Fruit fly (Drosophila melanogaster) whole organism: Measurements from ENCODE around the gene CG3164.

Source experiments
- CG8478 ChIP-seq: fragments of >200 bp; optimal IDR thresholded peaks from 2 replicates; lab custom pipeline; 2018; ENCODE audit warnings: inconsistent platforms
- Dll ChIP-seq: fragments of >200 bp; optimal IDR thresholded peaks from 2 replicates; lab custom pipeline; 2017
- EcR ChIP-seq, 2 experiments: fragments of >200 bp; optimal IDR thresholded peaks; 2 replicates each; lab custom pipeline; 2017; ENCODE audit warnings: missing biosample characterization in 2 of 2, missing genetic modification characterization in 2 of 2, missing genetic modification reagents in 2 of 2
- pan ChIP-seq: fragments of >200 bp; optimal IDR thresholded peaks from 2 replicates; lab custom pipeline; 2017
- psq ChIP-seq: fragments of >200 bp; optimal IDR thresholded peaks from 2 replicates; lab custom pipeline; 2017
- usp ChIP-seq: fragments of >200 bp; optimal IDR thresholded peaks from 2 replicates; lab custom pipeline; 2017; ENCODE audit warnings: missing biosample characterization, missing genetic modification characterization, mixed read lengths

The CG3164 gene

dm6 chr2L:85099-85498 is 45.5 kb downstream of the CG3164 start:
- TF ChIP-seq CG8478 (lab: Kevin White, UChicago) (no peak), psq (lab: Kevin White, UChicago) (no peak), EcR (GFP tag; optimal IDR thresholded peaks at IDR 0.05; lab: Kevin White, UChicago) (no peak), pan (lab: Kevin White, UChicago) (no peak), usp (no peak), Dll (lab: Kevin White, UChicago) (no peak)

dm6 chr2L:82080-82479 is 48.5 kb downstream of the CG3164 start:
- TF ChIP-seq pan (lab: Kevin White, UChicago) (no peak), usp (no peak), Dll (lab: Kevin White, UChicago) (no peak), EcR (GFP tag; optimal IDR thresholded peaks at IDR 0.05; lab: Kevin White, UChicago) (no peak), CG8478 (lab: Kevin White, UChicago) (no peak), psq (lab: Kevin White, UChicago) (no peak)

- TF ChIP-seq EcR (GFP tag; optimal IDR thresholded peaks at IDR 0.05; lab: Kevin White, UChicago) (no peak), psq (lab: Kevin White, UChicago) (no peak), CG8478 (lab: Kevin White, UChicago) (no peak), Dll (lab: Kevin White, UChicago) (no peak), usp (no peak)
These were observed 49.4 kb downstream of the CG3164 start for dm6 chr2L:81198-81597.

- TF ChIP-seq CG8478 (lab: Kevin White, UChicago) (no peak), Dll (lab: Kevin White, UChicago) (no peak), EcR (GFP tag; optimal IDR thresholded peaks at IDR 0.05; lab: Kevin White, UChicago) (no peak), pan (lab: Kevin White, UChicago) (no peak), usp (no peak), psq (lab: Kevin White, UChicago) (no peak)
These were observed 51.8 kb downstream of the CG3164 start for dm6 chr2L:78828-79227.

dm6 chr2L:76048-76447 is 54.5 kb downstream of the CG3164 start, which contains the start of gene CG11374:
CG11374 (plus strand) TSS chr2L:76348.
- TF ChIP-seq usp (no peak), Dll (lab: Kevin White, UChicago) (no peak), psq (lab: Kevin White, UChicago) (no peak), CG8478 (lab: Kevin White, UChicago) (no peak), pan (lab: Kevin White, UChicago) (no peak), EcR (GFP tag; optimal IDR thresholded peaks at IDR 0.05; lab: Kevin White, UChicago) (no peak)

dm6 chr2L:73760-74388 is 56.7 kb downstream of the CG3164 start:
- TF ChIP-seq Dll (lab: Kevin White, UChicago) (no peak), EcR (GFP tag; optimal IDR thresholded peaks at IDR 0.05; lab: Kevin White, UChicago) (no peak)

- TF ChIP-seq CG8478 (lab: Kevin White, UChicago) (no peak), usp (no peak), pan (lab: Kevin White, UChicago) (no peak), psq (lab: Kevin White, UChicago) (no peak), EcR (GFP tag; optimal IDR thresholded peaks at IDR 0.05; lab: Kevin White, UChicago) (no peak), Dll (lab: Kevin White, UChicago) (no peak)
These were observed 57.7 kb downstream of the CG3164 start for dm6 chr2L:72752-73435.
